Worm (Caenorhabditis elegans): ENCODE data around the gene F45C12.17.
"Not testable (repeated sequence)": the region's sequence is repeated elsewhere in the genome, so short reads cannot be mapped to it uniquely, and the experiment has no call there.

DNA sequence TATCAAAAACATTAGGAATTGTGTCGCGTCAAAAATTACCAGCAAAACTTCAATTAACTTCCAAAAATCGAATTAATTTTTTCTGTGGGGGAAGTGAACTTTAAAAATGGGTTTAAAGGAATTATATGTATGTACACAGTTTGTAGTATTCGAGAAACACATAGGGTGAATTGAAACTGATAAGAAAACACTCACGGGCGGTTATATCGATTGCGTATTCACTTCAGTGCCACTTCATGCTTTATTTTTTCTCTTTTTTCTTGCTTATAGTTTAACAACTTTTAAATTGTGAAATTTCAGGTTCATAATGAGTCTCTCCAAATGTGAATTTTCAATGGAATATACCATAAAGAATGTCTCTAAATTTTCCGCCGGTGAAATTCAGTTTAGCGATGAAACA lies 45.4 kb downstream of the F45C12.17 start, which contains the start of gene math-26:
- TF ChIP-seq ama-1 (optimal IDR thresholded peaks at IDR 0.05); ceh-18 (tag; optimal IDR thresholded peaks at IDR 0.05); ahr-1 (tag; optimal IDR thresholded peaks at IDR 0.05); fkh-10 (GFP tag; optimal IDR thresholded peaks at IDR 0.05): not testable (repeated sequence)

All from whole organism, late embryonic.